Worm (Caenorhabditis elegans): ENCODE measurements around the gene dnc-3.

ce11 chrII:3515384-3516053 is 38.0 kb upstream of the dnc-3 start, which contains the start of the genes Y49F6B.14 and clec-125:
- TF ChIP-seq ztf-29 (GFP tag; IDR thresholded peaks at IDR 0.05): no peak
- no peak for TF ChIP-seq T22C8.4 (GFP tag; IDR thresholded peaks at IDR 0.05)
- no peak for TF ChIP-seq klf-2 (GFP tag; conservative IDR thresholded peaks at IDR 0.05)

All from whole organism, midembryonic.